Fruit fly (Drosophila melanogaster): ENCODE measurements around the gene Cbl.

DNA sequence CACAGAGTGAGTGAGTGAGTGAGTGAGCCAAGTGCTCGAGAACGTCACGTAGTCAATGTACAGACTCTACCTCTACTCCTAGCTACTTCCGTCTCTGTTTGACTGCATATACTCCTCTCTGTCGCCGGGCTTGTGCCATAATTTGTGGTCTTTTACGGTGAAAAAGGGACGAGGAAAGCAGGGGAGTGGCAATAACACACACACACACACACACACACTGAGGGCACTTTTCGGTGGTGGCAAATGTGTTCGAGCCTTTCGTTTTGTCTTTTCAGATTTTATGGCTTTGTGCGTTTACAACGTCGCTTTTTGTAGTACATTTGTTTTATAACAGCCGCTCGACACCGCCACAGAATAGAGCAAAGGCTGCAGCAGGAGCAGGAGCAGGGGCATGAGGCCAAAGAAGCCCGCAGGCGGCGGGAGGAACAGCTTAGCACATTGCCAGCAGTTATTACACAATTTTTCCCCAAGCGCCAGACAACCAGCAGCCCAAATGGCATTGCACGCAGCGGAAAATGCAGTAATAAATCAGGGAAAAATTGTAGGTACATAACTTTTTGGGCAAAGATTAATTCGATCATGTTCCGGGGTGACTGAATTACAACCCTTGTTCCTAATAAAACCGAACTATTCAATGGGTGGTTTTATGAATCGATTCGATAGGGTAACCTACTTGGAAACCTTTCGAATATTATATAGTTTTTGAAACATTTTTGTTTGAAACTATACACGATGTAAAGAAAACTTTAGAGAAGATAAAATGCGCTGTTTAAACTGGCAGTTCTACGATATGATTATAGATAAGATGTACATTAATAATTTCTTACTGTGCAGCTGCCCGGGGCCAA is 34.2 kb downstream of the Cbl start:
- no peak for TF ChIP-seq Mnt (GFP tag; optimal IDR thresholded peaks at IDR 0.05)
- TF ChIP-seq kay (GFP tag; ENCODE audit: borderline replicate concordance), result no peak
- no peak for TF ChIP-seq pad (GFP tag; optimal IDR thresholded peaks at IDR 0.05)
- no peak for TF ChIP-seq Crg-1 (GFP tag; optimal IDR thresholded peaks at IDR 0.05)
- TF ChIP-seq Clk (GFP tag; optimal IDR thresholded peaks at IDR 0.05), result no peak
- no peak for TF ChIP-seq tj (GFP tag; optimal IDR thresholded peaks at IDR 0.05)
- no peak for TF ChIP-seq toe (GFP tag; optimal IDR thresholded peaks at IDR 0.05)
- no peak for TF ChIP-seq ovo (GFP tag; optimal IDR thresholded peaks at IDR 0.05)
- no peak for TF ChIP-seq bab1 (GFP tag; optimal IDR thresholded peaks at IDR 0.05)
- no peak for TF ChIP-seq CG5204 (GFP tag; optimal IDR thresholded peaks at IDR 0.05)
- TF ChIP-seq CG11617 (GFP tag; optimal IDR thresholded peaks at IDR 0.05), result no peak
- no peak for TF ChIP-seq CG14711 (tag; optimal IDR thresholded peaks at IDR 0.05)
- no peak for TF ChIP-seq CG1620 (GFP tag; optimal IDR thresholded peaks at IDR 0.05)
